Worm (Caenorhabditis elegans) whole organism, young adult: Measurements from ENCODE around the gene K01G12.22.

ENCODE experiments used
- F55B11.4 ChIP-seq: sonication (generic microtip); optimal IDR thresholded peaks from 2 replicates; lab custom pipeline; 2016; ENCODE audit warnings: missing compliant biosample characterization, missing genetic modification characterization, borderline replicate concordance; ENCODE audit not compliant: insufficient read depth
- ama-1 ChIP-seq, 3 experiments: fragments of 150-350 bp in 1 of 3; sonication (generic microtip) in 2 of 3; optimal IDR thresholded peaks; 2 replicates each; lab custom pipeline; 2014 to 2018; ENCODE audit warnings: missing biosample characterization in 2 of 3, missing genetic modification characterization in 2 of 3, missing genetic modification reagents in 2 of 3
- ceh-100 ChIP-seq: fragments of 200-800 bp; sonication (Bioruptor generic); IDR thresholded peaks from 2 replicates; pipeline ENCODE4 v1.3.6; 2022; ENCODE audit warnings: missing genetic modification reagents, missing genetic modification characterization, missing compliant biosample characterization
- dox-1 ChIP-seq: fragments of 200-800 bp; sonication (Bioruptor generic); IDR thresholded peaks from 2 replicates; pipeline ENCODE4 v1.3.6; 2022; ENCODE audit warnings: missing genetic modification reagents, missing genetic modification characterization, missing compliant biosample characterization
- ets-4 ChIP-seq: fragments of 200-800 bp; sonication (Bioruptor generic); optimal IDR thresholded peaks from 2 replicates; lab custom pipeline; 2018; ENCODE audit warnings: mild to moderate bottlenecking, missing genetic modification characterization, missing compliant biosample characterization
- mes-4 ChIP-seq: sonication (generic microtip); optimal IDR thresholded peaks from 2 replicates; lab custom pipeline; 2016; ENCODE audit warnings: missing genotype, missing genetic modification characterization, missing compliant biosample characterization
- nfyb-1 ChIP-seq: fragments of 200-800 bp; sonication (Bioruptor generic); IDR thresholded peaks from 2 replicates; pipeline ENCODE4 v1.3.6; 2022; ENCODE audit warnings: missing genetic modification reagents, missing genetic modification characterization, missing compliant biosample characterization
- nhr-27 ChIP-seq: fragments of 200-800 bp; sonication (Bioruptor generic); optimal IDR thresholded peaks from 2 replicates; lab custom pipeline; 2018; ENCODE audit warnings: mild to moderate bottlenecking, missing genetic modification characterization, moderate library complexity, missing compliant biosample characterization
- sptf-2 ChIP-seq: fragments of 200-800 bp; sonication (Bioruptor generic); optimal IDR thresholded peaks from 2 replicates; lab custom pipeline; 2018; ENCODE audit warnings: mild to moderate bottlenecking, missing genetic modification characterization, missing compliant biosample characterization
- zfh-2 ChIP-seq: fragments of 200-800 bp; sonication (Bioruptor generic); conservative IDR thresholded peaks from 2 replicates; pipeline ENCODE4 v1.3.6; 2022; ENCODE audit warnings: missing genetic modification reagents, missing genetic modification characterization, missing compliant biosample characterization
- ztf-3 ChIP-seq: fragments of 200-800 bp; sonication (Bioruptor generic); optimal IDR thresholded peaks from 2 replicates; lab custom pipeline; 2018; ENCODE audit warnings: mild to moderate bottlenecking, missing genetic modification characterization, missing compliant biosample characterization

- TF ChIP-seq dox-1 (GFP tag; lab: Robert Waterston, UW) (no peak), mes-4 (tag; lab: Kevin White, UChicago) (no peak), F55B11.4 (tag; lab: Kevin White, UChicago) (no peak), sptf-2 (GFP tag; lab: Kevin White, UChicago) (no peak), ama-1 (optimal IDR thresholded peaks at IDR 0.05; lab: Kevin White, UChicago) (no peak), ama-1 (GFP tag; optimal IDR thresholded peaks at IDR 0.05; lab: Kevin White, UChicago) (no peak), ceh-100 (no peak), ets-4 (GFP tag; lab: Kevin White, UChicago) (no peak), nfyb-1 (GFP tag; lab: Robert Waterston, UW) (no peak), zfh-2 (no peak), ztf-3 (no peak), nhr-27 (tag; lab: Kevin White, UChicago) (no peak)
Observed at ce11 chrIV:14164109-14164508, 27.9 kb upstream of the K01G12.22 start.
